Worm (Caenorhabditis elegans) whole organism, early embryonic: Measurements from ENCODE around the gene srv-5.

Source experiments
- B0310.2 ChIP-seq: sonication (generic microtip); optimal IDR thresholded peaks from 2 replicates; lab custom pipeline; 2016; ENCODE audit warnings: mild to moderate bottlenecking, missing genetic modification characterization, missing compliant biosample characterization
- F13C5.2 ChIP-seq: sonication (generic microtip); optimal IDR thresholded peaks from 2 replicates; lab custom pipeline; 2017; ENCODE audit warnings: mild to moderate bottlenecking, missing genetic modification characterization, inconsistent platforms, missing compliant biosample characterization
- aly-1 ChIP-seq: sonication (generic microtip); optimal IDR thresholded peaks from 2 replicates; lab custom pipeline; 2016; ENCODE audit warnings: missing genetic modification characterization, missing compliant biosample characterization
- ama-1 ChIP-seq: fragments of 150-350 bp; optimal IDR thresholded peaks from 2 replicates; lab custom pipeline; 2014
- ceh-13 ChIP-seq: fragments of 200-800 bp; sonication (Bioruptor generic); optimal IDR thresholded peaks from 2 replicates; lab custom pipeline; 2018; ENCODE audit warnings: mild to moderate bottlenecking, missing genetic modification characterization, missing compliant biosample characterization
- ceh-36 ChIP-seq: sonication (generic microtip); optimal IDR thresholded peaks from 2 replicates; lab custom pipeline; 2016; ENCODE audit warnings: missing genetic modification characterization, inconsistent platforms, missing compliant biosample characterization
- ets-7 ChIP-seq: sonication (generic microtip); optimal IDR thresholded peaks from 2 replicates; lab custom pipeline; 2016; ENCODE audit warnings: missing genotype, missing genetic modification characterization, missing compliant biosample characterization
- flt-1 ChIP-seq: fragments of 200-800 bp; sonication (Bioruptor generic); IDR thresholded peaks from 2 replicates; pipeline ENCODE4 v1.3.6; 2022; ENCODE audit warnings: missing genetic modification characterization, missing compliant biosample characterization
- hmbx-1 ChIP-seq: sonication (generic microtip); optimal IDR thresholded peaks from 2 replicates; lab custom pipeline; 2016; ENCODE audit warnings: mild to moderate bottlenecking, missing genetic modification characterization, missing compliant biosample characterization
- hmg-4 ChIP-seq: fragments of 200-800 bp; sonication (Bioruptor generic); optimal IDR thresholded peaks from 2 replicates; lab custom pipeline; 2018; ENCODE audit warnings: mild to moderate bottlenecking, missing genetic modification characterization, missing compliant biosample characterization
- hnd-1 ChIP-seq: sonication (generic microtip); optimal IDR thresholded peaks from 2 replicates; lab custom pipeline; 2016; ENCODE audit warnings: missing genetic modification characterization, missing compliant biosample characterization
- pes-1 ChIP-seq: fragments of 200-800 bp; sonication (Bioruptor generic); IDR thresholded peaks from 2 replicates; pipeline ENCODE4 v1.3.6; 2022; ENCODE audit warnings: missing genetic modification reagents, missing genetic modification characterization, missing compliant biosample characterization
- scrt-1 ChIP-seq: fragments of 200-800 bp; sonication (Bioruptor generic); IDR thresholded peaks from 2 replicates; pipeline ENCODE4 v1.3.6; 2022; ENCODE audit warnings: missing genetic modification characterization, missing compliant biosample characterization
- sea-1 ChIP-seq: fragments of 200-800 bp; sonication (Bioruptor generic); conservative IDR thresholded peaks from 2 replicates; pipeline ENCODE4 v1.3.6; 2022; ENCODE audit warnings: missing genetic modification characterization, missing compliant biosample characterization
- tbx-11 ChIP-seq: fragments of 200-800 bp; sonication (Bioruptor generic); IDR thresholded peaks from 2 replicates; pipeline ENCODE4 v1.3.6; 2022; ENCODE audit warnings: missing genetic modification characterization, missing compliant biosample characterization
- tbx-37 ChIP-seq: fragments of 200-800 bp; sonication (Bioruptor generic); conservative IDR thresholded peaks from 2 replicates; pipeline ENCODE4 v1.3.6; 2022; ENCODE audit warnings: missing genetic modification reagents, missing genetic modification characterization, missing compliant biosample characterization
- tra-4 ChIP-seq: sonication (generic microtip); optimal IDR thresholded peaks from 2 replicates; lab custom pipeline; 2017; ENCODE audit warnings: missing genetic modification characterization, missing compliant biosample characterization

The srv-5 gene

DNA sequence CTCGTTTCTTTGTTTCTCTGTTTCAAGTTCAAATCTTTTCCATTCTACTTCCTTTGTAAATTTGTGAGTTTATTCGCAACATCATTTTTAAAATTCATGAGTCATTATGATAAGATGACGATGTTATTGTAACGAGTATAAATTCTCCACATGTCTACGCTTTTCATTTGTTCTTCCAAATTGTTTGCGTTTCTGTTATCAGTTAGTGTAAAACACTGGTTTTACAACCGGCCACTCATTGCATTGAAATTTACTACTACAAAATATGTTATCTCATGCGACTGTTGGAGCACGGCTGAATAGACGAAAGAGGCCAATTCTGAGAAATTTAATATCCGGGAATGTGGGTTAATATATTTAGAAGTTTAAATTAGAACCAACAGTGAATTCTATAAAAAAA lies 30.2 kb downstream of the srv-5 start, which contains the start of gene C52B9.19:
Gene C52B9.19 (plus strand): TSS at position 176 of the 400 bp plus-strand sequence.
- TF ChIP-seq sea-1 (GFP tag; lab: Robert Waterston, UW) (no peak), tbx-37 (GFP tag; lab: Robert Waterston, UW) (no peak), ceh-13 (GFP tag; lab: Kevin White, UChicago) (no peak), B0310.2 (tag; lab: Kevin White, UChicago) (no peak), scrt-1 (GFP tag; lab: Robert Waterston, UW) (no peak), tra-4 (tag; lab: Kevin White, UChicago) (no peak), F13C5.2 (no peak)

DNA sequence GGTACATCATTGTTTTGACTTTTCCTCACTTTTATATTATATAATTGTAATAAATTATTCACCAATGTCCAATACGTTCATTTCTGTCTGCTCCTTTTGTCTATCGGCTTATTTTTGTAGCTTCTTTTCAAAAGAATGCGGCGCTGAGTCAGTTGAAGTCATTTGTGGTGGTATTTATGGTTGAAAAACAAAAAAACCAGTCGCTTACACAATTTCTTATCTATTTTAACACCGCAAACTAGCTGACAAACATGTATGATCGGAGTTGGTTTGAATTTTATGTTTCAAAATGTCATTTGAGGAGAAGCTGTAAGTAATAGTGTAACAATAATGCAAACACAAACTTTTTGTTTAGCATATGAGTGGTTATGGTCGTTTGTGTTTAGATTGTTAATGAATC lies 31.8 kb downstream of the srv-5 start, which contains the start of gene ets-10:
Gene ets-10 (plus strand): TSS at position 201 of the 400 bp plus-strand sequence.
- no peak for TF ChIP-seq ets-7 (tag; lab: Kevin White, UChicago)

- no peak for TF ChIP-seq sea-1 (GFP tag; lab: Robert Waterston, UW)
- no peak for TF ChIP-seq aly-1
These were observed 32.3 kb downstream of the srv-5 start for ce11 chrX:4284470-4284869.

- no peak for TF ChIP-seq hnd-1
- no peak for TF ChIP-seq ets-7 (tag; lab: Kevin White, UChicago)
- no peak for TF ChIP-seq tbx-37 (GFP tag; lab: Robert Waterston, UW)
- no peak for TF ChIP-seq sea-1 (GFP tag; lab: Robert Waterston, UW)
- TF ChIP-seq ama-1 (lab: Kevin White, UChicago) = no peak
- TF ChIP-seq flt-1 = no peak
- no peak for TF ChIP-seq tra-4 (tag; lab: Kevin White, UChicago)
- no peak for TF ChIP-seq tbx-11 (GFP tag; lab: Robert Waterston, UW)
- no peak for TF ChIP-seq ceh-13 (GFP tag; lab: Kevin White, UChicago)
- TF ChIP-seq scrt-1 (GFP tag; lab: Robert Waterston, UW) = no peak
- no peak for TF ChIP-seq B0310.2 (tag; lab: Kevin White, UChicago)
- no peak for TF ChIP-seq pes-1 (GFP tag; lab: Robert Waterston, UW)
- TF ChIP-seq hmbx-1 (tag; lab: Kevin White, UChicago) = no peak
- no peak for TF ChIP-seq F13C5.2
- no peak for TF ChIP-seq ceh-36
These were observed 33.6 kb downstream of the srv-5 start, which contains the start of gene cka-2 for ce11 chrX:4285669-4286174. Gene cka-2 (plus strand): TSS chrX:4286124.

DNA sequence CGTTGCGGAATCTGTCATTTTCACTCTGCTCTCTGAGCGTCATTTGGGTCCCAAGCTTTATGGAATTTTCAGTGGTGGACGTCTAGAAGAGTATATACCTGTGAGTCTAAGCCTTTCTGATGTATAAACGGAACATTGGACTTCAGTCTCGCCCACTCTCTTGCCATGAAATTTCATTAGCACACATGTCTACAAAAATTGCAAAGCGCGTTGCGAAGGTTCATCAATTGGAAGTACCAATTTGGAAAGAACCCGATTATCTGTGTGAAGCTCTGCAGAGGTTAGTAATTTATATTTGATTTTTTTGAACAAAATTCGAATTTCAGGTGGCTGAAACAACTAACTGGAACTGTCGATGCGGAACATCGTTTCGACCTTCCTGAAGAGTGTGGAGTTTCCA lies 37.7 kb downstream of the srv-5 start:
- no peak for TF ChIP-seq aly-1
- no peak for TF ChIP-seq tbx-11 (GFP tag; lab: Robert Waterston, UW)
- TF ChIP-seq hmbx-1 (tag; lab: Kevin White, UChicago) = no peak
- no peak for TF ChIP-seq F13C5.2
- no peak for TF ChIP-seq ceh-13 (GFP tag; lab: Kevin White, UChicago)
- no peak for TF ChIP-seq hmg-4 (GFP tag; lab: Kevin White, UChicago)
- TF ChIP-seq ama-1 (lab: Kevin White, UChicago) = no peak
- no peak for TF ChIP-seq sea-1 (GFP tag; lab: Robert Waterston, UW)
- TF ChIP-seq ets-7 (tag; lab: Kevin White, UChicago) = no peak
- no peak for TF ChIP-seq scrt-1 (GFP tag; lab: Robert Waterston, UW)

DNA sequence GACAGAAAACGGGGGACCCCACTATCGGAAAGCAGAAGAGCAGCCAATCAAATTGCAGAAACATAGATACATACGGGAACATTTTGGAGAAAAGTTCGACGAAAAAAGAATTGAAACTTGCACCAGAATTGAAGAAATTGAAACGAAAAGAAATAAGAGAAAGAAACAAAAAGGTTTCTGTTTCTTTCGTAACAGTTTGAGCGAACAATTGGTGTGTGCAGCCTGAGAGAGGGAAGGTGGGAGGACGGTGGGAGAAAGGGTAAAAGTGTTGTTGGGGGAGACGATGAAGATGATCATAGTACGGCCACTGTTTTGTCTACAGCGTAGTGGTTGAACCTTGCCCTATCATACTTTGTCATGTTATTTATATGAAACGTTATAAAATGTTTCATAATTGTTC lies 42.8 kb downstream of the srv-5 start:
- TF ChIP-seq ceh-13 (GFP tag; lab: Kevin White, UChicago) (no peak), tbx-11 (GFP tag; lab: Robert Waterston, UW) (no peak), tbx-37 (GFP tag; lab: Robert Waterston, UW) (no peak), F13C5.2 (no peak), ceh-36 (no peak)

DNA sequence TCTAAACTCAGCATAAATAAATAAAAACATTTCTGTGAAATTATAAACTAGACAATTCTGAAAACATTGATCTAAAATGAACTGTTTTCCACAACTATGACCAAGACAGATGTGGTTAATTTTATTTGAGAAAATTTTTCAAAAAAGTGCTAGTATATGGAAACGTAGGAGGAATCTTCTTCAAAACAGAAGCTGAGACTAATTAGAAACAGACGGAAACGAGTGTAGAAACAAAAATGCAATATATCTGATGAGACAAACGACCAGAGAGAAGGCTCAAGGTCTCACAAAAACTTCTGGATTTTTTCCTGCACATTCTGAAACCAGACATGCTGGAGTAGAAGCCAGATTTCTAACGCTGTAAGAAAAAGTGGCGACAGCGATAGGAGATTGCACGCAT lies 43.8 kb downstream of the srv-5 start:
- TF ChIP-seq ama-1 (lab: Kevin White, UChicago) = no peak
- no peak for TF ChIP-seq hnd-1
- no peak for TF ChIP-seq tra-4 (tag; lab: Kevin White, UChicago)
- TF ChIP-seq flt-1 = no peak
- TF ChIP-seq aly-1 = no peak
- TF ChIP-seq hmg-4 (GFP tag; lab: Kevin White, UChicago) = no peak
- no peak for TF ChIP-seq pes-1 (GFP tag; lab: Robert Waterston, UW)
- no peak for TF ChIP-seq F13C5.2
- no peak for TF ChIP-seq hmbx-1 (tag; lab: Kevin White, UChicago)
- TF ChIP-seq ceh-13 (GFP tag; lab: Kevin White, UChicago) = no peak
- TF ChIP-seq B0310.2 (tag; lab: Kevin White, UChicago) = no peak
- TF ChIP-seq scrt-1 (GFP tag; lab: Robert Waterston, UW) = no peak
- no peak for TF ChIP-seq sea-1 (GFP tag; lab: Robert Waterston, UW)
- no peak for TF ChIP-seq ets-7 (tag; lab: Kevin White, UChicago)
- no peak for TF ChIP-seq ceh-36
- no peak for TF ChIP-seq tbx-37 (GFP tag; lab: Robert Waterston, UW)
- TF ChIP-seq tbx-11 (GFP tag; lab: Robert Waterston, UW) = no peak

DNA sequence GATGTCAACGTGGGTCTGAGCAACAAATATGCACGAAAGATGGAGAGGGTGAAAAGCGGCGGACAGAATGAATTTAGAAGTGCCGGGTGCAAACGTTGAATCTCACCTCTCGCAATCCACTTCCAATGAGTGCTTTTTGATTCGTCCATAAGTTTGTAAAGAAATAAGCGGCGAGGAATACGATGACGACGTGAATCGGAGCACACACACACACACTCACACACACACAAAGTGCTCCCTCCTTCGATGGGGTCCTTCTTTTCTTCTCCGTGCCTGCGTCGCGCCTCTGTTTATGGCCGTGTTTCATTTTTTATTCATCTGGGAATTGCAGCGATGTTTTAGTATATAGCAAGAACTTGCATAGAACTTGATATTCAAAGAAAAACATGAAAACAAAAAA lies 45.3 kb downstream of the srv-5 start, which contains the start of gene paf-2:
Gene paf-2 (minus strand): TSS at position 290 of the 400 bp plus-strand sequence.
- TF ChIP-seq pes-1 (GFP tag; lab: Robert Waterston, UW) = no peak
- no peak for TF ChIP-seq F13C5.2
- no peak for TF ChIP-seq ama-1 (lab: Kevin White, UChicago)
- no peak for TF ChIP-seq tra-4 (tag; lab: Kevin White, UChicago)
- TF ChIP-seq aly-1 = no peak
- TF ChIP-seq hmbx-1 (tag; lab: Kevin White, UChicago) = no peak
- TF ChIP-seq flt-1 = no peak
- no peak for TF ChIP-seq B0310.2 (tag; lab: Kevin White, UChicago)
- TF ChIP-seq ets-7 (tag; lab: Kevin White, UChicago) = no peak
